Fruit fly (Drosophila melanogaster): Measurements from ENCODE around the gene Tsp.

DNA sequence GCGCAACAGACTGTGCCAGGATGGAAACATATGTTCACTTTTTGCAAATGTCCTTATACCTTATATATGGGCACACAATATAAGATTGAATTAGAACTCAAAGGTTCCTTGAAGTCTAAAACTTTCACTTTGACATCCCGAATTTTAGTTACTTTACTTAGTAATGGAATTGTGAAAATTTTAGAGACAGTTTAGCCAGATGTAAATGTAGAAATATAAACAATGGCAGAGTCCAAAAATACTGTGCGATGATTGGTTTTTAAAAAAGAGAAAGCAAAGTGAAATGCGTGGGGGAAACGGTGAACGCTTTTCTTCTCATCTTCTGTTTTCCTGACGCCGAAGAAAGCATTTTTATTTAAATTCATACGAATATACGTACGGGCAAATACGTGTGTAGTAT, 38.9 kb upstream of the Tsp start, which contains the start of gene CG44271:
- TF ChIP-seq Trl (optimal IDR thresholded peaks at IDR 0.05) (no peak), Trl (GFP tag; optimal IDR thresholded peaks at IDR 0.05) (no peak), CG4328 (GFP tag; optimal IDR thresholded peaks at IDR 0.05) (no peak), BEAF-32 (GFP tag; optimal IDR thresholded peaks at IDR 0.05) (no peak), Scr (GFP tag; IDR thresholded peaks at IDR 0.05; ENCODE audit: partially characterized antibody) (no peak), pan (optimal IDR thresholded peaks at IDR 0.05) (no peak), pan (GFP tag; optimal IDR thresholded peaks at IDR 0.05 in 1 of 2, IDR thresholded peaks at IDR 0.05 in 1 of 2) (no peak), bbx (GFP tag; IDR thresholded peaks at IDR 0.05; ENCODE audit: partially characterized antibody) (no peak), CG7745 (tag; optimal IDR thresholded peaks at IDR 0.05) (no peak), CG6765 (GFP tag; optimal IDR thresholded peaks at IDR 0.05) (no peak), Ets65A (GFP tag) (no peak), oc (tag; optimal IDR thresholded peaks at IDR 0.05) (no peak), CG8478 (optimal IDR thresholded peaks at IDR 0.05) (no peak), CG17361 (GFP tag; IDR thresholded peaks at IDR 0.05) (no peak)
